Worm (Caenorhabditis elegans) whole organism, late embryonic: ENCODE measurements around the gene R02D5.9.

Experiments used
- C38D4.7 ChIP-seq: fragments of 200-800 bp; sonication (Bioruptor generic); optimal IDR thresholded peaks from 2 replicates; lab custom pipeline; 2018; ENCODE audit warnings: mild to moderate bottlenecking, missing genetic modification characterization, moderate library complexity, missing compliant biosample characterization
- F13H6.1 ChIP-seq: sonication (generic microtip); optimal IDR thresholded peaks from 2 replicates; lab custom pipeline; 2016; ENCODE audit warnings: missing genetic modification characterization, missing compliant biosample characterization
- K09A11.1 ChIP-seq: sonication (generic microtip); optimal IDR thresholded peaks from 2 replicates; lab custom pipeline; 2017; ENCODE audit warnings: antibody characterized with exemption, mild to moderate bottlenecking, missing genetic modification characterization, missing compliant biosample characterization; ENCODE audit not compliant: insufficient read depth
- Y22D7AL.16 ChIP-seq: sonication (generic microtip); optimal IDR thresholded peaks from 2 replicates; lab custom pipeline; 2016; ENCODE audit warnings: missing genetic modification characterization, missing compliant biosample characterization
- ahr-1 ChIP-seq: sonication (generic microtip); optimal IDR thresholded peaks from 2 replicates; lab custom pipeline; 2016; ENCODE audit warnings: missing genetic modification characterization, missing compliant biosample characterization
- ama-1 ChIP-seq: fragments of 150-350 bp; optimal IDR thresholded peaks from 2 replicates; lab custom pipeline; 2014
- ceh-14 ChIP-seq: sonication (generic microtip); optimal IDR thresholded peaks from 2 replicates; lab custom pipeline; 2016; ENCODE audit warnings: missing genotype, missing genetic modification characterization, missing compliant biosample characterization
- ceh-18 ChIP-seq: sonication (generic microtip); optimal IDR thresholded peaks from 2 replicates; lab custom pipeline; 2016; ENCODE audit warnings: missing genetic modification characterization, missing compliant biosample characterization
- ceh-19 ChIP-seq: fragments of 200-800 bp; sonication (Bioruptor generic); optimal IDR thresholded peaks from 2 replicates; lab custom pipeline; 2018; ENCODE audit warnings: mild to moderate bottlenecking, missing genetic modification characterization, missing compliant biosample characterization
- ceh-2 ChIP-seq: sonication (generic microtip); optimal IDR thresholded peaks from 2 replicates; lab custom pipeline; 2016; ENCODE audit warnings: missing genotype, missing genetic modification characterization, missing compliant biosample characterization
- ceh-31 ChIP-seq: sonication (generic microtip); optimal IDR thresholded peaks from 2 replicates; lab custom pipeline; 2016; ENCODE audit warnings: missing genetic modification characterization, missing compliant biosample characterization
- ceh-9 ChIP-seq: sonication (generic microtip); optimal IDR thresholded peaks from 2 replicates; lab custom pipeline; 2016; ENCODE audit warnings: mild to moderate bottlenecking, missing genetic modification characterization, inconsistent platforms, missing compliant biosample characterization
- che-1 ChIP-seq: sonication (generic microtip); optimal IDR thresholded peaks from 2 replicates; lab custom pipeline; 2016; ENCODE audit warnings: mild to moderate bottlenecking, missing genetic modification characterization, missing compliant biosample characterization
- dve-1 ChIP-seq: sonication (generic microtip); optimal IDR thresholded peaks from 2 replicates; lab custom pipeline; 2017; ENCODE audit warnings: antibody characterized with exemption, mild to moderate bottlenecking, missing genetic modification characterization, missing compliant biosample characterization
- elt-2 ChIP-seq: sonication (generic microtip); optimal IDR thresholded peaks from 2 replicates; lab custom pipeline; 2016; ENCODE audit warnings: missing genetic modification reagents, missing genetic modification characterization, missing compliant biosample characterization
- ets-4 ChIP-seq: sonication (generic microtip); optimal IDR thresholded peaks from 2 replicates; lab custom pipeline; 2016; ENCODE audit warnings: missing genetic modification characterization, missing compliant biosample characterization
- eyg-1 ChIP-seq: sonication (generic microtip); optimal IDR thresholded peaks from 2 replicates; lab custom pipeline; 2016; ENCODE audit warnings: missing genotype, missing genetic modification characterization, missing compliant biosample characterization
- fkh-6 ChIP-seq: sonication (generic microtip); optimal IDR thresholded peaks from 2 replicates; lab custom pipeline; 2016; ENCODE audit warnings: missing genetic modification characterization, missing compliant biosample characterization
- gmeb-2 ChIP-seq: sonication (generic microtip); optimal IDR thresholded peaks from 2 replicates; lab custom pipeline; 2016; ENCODE audit warnings: missing genetic modification characterization, inconsistent platforms, missing compliant biosample characterization
- hlh-15 ChIP-seq: sonication (generic microtip); optimal IDR thresholded peaks from 2 replicates; lab custom pipeline; 2016; ENCODE audit warnings: missing genetic modification characterization, missing compliant biosample characterization
- hlh-30 ChIP-seq: sonication (generic microtip); optimal IDR thresholded peaks from 2 replicates; lab custom pipeline; 2017; ENCODE audit warnings: antibody characterized with exemption, missing genetic modification characterization, missing compliant biosample characterization; ENCODE audit not compliant: insufficient read depth
- hlh-6 ChIP-seq: sonication (generic microtip); optimal IDR thresholded peaks from 2 replicates; lab custom pipeline; 2016; ENCODE audit warnings: missing genotype, missing genetic modification characterization, missing compliant biosample characterization
- hlh-8 ChIP-seq: sonication (generic microtip); optimal IDR thresholded peaks from 2 replicates; lab custom pipeline; 2016; ENCODE audit warnings: missing genotype, missing genetic modification characterization, missing compliant biosample characterization
- nhr-232 ChIP-seq: sonication (generic microtip); optimal IDR thresholded peaks from 2 replicates; lab custom pipeline; 2016; ENCODE audit warnings: missing genetic modification characterization, missing compliant biosample characterization
- npax-4 ChIP-seq: sonication (generic microtip); optimal IDR thresholded peaks from 2 replicates; lab custom pipeline; 2016; ENCODE audit warnings: missing genetic modification characterization, missing compliant biosample characterization
- pat-9 ChIP-seq: fragments of 200-800 bp; sonication (Bioruptor generic); optimal IDR thresholded peaks from 2 replicates; lab custom pipeline; 2018; ENCODE audit warnings: mild to moderate bottlenecking, missing genetic modification characterization, moderate library complexity, missing compliant biosample characterization
- pha-2 ChIP-seq: sonication (generic microtip); optimal IDR thresholded peaks from 2 replicates; lab custom pipeline; 2017; ENCODE audit warnings: mild to moderate bottlenecking, missing genetic modification characterization, missing compliant biosample characterization
- pqm-1 ChIP-seq: sonication (generic microtip); optimal IDR thresholded peaks from 2 replicates; lab custom pipeline; 2016; ENCODE audit warnings: missing genetic modification characterization, missing compliant biosample characterization
- ref-2 ChIP-seq: sonication (generic microtip); optimal IDR thresholded peaks from 2 replicates; lab custom pipeline; 2016; ENCODE audit warnings: missing genetic modification characterization, missing compliant biosample characterization
- sox-4 ChIP-seq: sonication (generic microtip); optimal IDR thresholded peaks from 2 replicates; lab custom pipeline; 2017; ENCODE audit warnings: mild to moderate bottlenecking, missing genetic modification characterization, inconsistent platforms, missing compliant biosample characterization
- tbx-7 ChIP-seq: sonication (generic microtip); optimal IDR thresholded peaks from 2 replicates; lab custom pipeline; 2016; ENCODE audit warnings: missing genotype, missing genetic modification characterization, missing compliant biosample characterization
- ttx-3 ChIP-seq: sonication (generic microtip); optimal IDR thresholded peaks from 2 replicates; lab custom pipeline; 2016; ENCODE audit warnings: missing genetic modification reagents, missing genetic modification characterization, missing compliant biosample characterization
- unc-3 ChIP-seq, 2 experiments: fragments of 200-800 bp in 1 of 2; sonication (Bioruptor generic) in 1 of 2; sonication (generic microtip) in 1 of 2; conservative IDR thresholded peaks in 1 of 2; optimal IDR thresholded peaks in 1 of 2; 2 replicates each; pipeline versions ENCODE4 v1.3.6 to Lab custom; 2016 to 2022; ENCODE audit warnings: missing compliant biosample characterization in 2 of 2, missing genetic modification characterization in 2 of 2, missing genetic modification reagents in 1 of 2
- unc-42 ChIP-seq: sonication (generic microtip); optimal IDR thresholded peaks from 2 replicates; lab custom pipeline; 2016; ENCODE audit warnings: missing genotype, missing genetic modification characterization, missing compliant biosample characterization
- unc-55 ChIP-seq: sonication (generic microtip); optimal IDR thresholded peaks from 2 replicates; lab custom pipeline; 2017; ENCODE audit warnings: missing biosample characterization, missing genetic modification reagents, missing genetic modification characterization
- unc-86 ChIP-seq: sonication (generic microtip); optimal IDR thresholded peaks from 2 replicates; lab custom pipeline; 2016; ENCODE audit warnings: missing genetic modification characterization, missing compliant biosample characterization
- ztf-16 ChIP-seq: sonication (generic microtip); optimal IDR thresholded peaks from 2 replicates; lab custom pipeline; 2017; ENCODE audit warnings: missing genetic modification characterization, missing compliant biosample characterization

Gene R02D5.9

DNA sequence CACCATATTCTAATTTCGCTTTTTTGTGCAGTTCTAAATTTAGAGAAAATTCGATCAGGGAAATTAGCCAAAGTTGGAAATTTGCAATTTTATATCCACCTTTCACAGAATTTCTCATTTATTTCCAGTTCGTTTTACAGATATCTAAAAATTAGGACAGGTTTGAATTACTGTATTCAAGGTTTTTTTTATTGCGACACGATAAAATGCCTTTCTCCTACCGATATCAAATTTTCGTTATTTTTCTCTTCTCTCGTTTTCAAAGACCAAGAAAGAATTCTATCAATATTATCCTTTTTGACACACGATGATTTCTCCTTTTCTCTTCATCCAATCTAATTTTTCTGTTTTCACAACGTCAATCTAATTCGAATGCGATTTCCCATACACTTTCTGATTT lies 35.6 kb upstream of the R02D5.9 start, which contains the start of gene C53A5.13:
C53A5.13 (plus strand) TSS at position 301 of the 400 bp plus-strand sequence.
- TF ChIP-seq hlh-30 (tag; lab: Kevin White, UChicago) (no peak), F13H6.1 (tag; lab: Kevin White, UChicago) (no peak), hlh-15 (tag; lab: Kevin White, UChicago) (no peak), ceh-2 (tag; lab: Kevin White, UChicago) (no peak), pat-9 (tag; lab: Kevin White, UChicago) (no peak), ahr-1 (tag; lab: Kevin White, UChicago) (no peak), ceh-19 (GFP tag; lab: Kevin White, UChicago) (no peak), K09A11.1 (tag; lab: Kevin White, UChicago) (no peak), unc-55 (no peak)

DNA sequence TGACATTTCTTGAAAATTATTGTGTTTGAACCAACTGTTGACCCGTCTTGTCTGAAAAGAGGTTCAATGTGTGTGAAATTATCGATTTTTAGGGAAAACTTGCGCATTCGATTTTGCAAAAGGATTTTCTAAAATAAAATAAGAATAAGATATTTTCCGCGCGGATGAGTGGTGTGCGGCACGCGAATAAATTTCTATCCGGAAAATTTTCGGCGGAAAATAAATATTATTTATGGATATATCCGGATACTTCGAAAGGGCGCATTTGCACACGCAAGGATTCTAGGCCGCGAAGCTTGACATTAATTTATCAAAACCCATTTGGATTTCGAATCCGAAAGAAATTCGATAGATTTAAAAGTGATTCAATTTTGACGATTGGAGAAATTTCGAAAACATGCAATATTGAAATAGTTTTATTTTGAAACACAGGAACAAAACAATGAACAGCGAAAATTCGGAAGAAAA lies 34.9 kb upstream of the R02D5.9 start, which contains the start of gene rike-1:
rike-1 (minus strand) TSS at position 51 of the 468 bp plus-strand sequence.
- peak; percentile 61 for TF ChIP-seq ztf-16 (tag; lab: Kevin White, UChicago)
- TF ChIP-seq ets-4 = peak; percentile 52
- TF ChIP-seq ceh-2 (tag; lab: Kevin White, UChicago) = peak; percentile 59
- TF ChIP-seq C38D4.7 (GFP tag; lab: Kevin White, UChicago) = no peak
- peak; percentile 50 for TF ChIP-seq ceh-31 (tag; lab: Kevin White, UChicago)
- TF ChIP-seq ceh-14 = peak; percentile 15
- no peak for TF ChIP-seq eyg-1 (tag; lab: Kevin White, UChicago)
- peak; percentile 49 for TF ChIP-seq unc-42

DNA sequence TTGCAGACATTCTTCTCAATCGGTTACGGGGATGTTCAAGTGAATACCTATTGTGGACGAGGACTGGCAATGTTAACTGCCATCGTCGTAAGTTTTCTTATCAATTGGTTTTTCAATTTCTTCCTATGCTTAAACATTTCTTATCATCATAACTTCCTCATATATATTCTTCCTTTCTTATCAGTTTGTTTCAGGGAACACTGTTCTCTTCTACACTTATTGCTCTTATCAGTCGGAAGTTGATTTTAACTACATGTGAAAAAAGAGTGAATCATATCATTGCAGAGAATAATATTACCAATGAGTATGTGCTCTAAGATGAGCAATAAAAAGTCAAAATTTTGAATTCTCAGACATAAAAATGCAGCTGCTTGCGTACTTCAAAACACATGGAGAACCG lies 31.2 kb upstream of the R02D5.9 start:
- no peak for TF ChIP-seq nhr-232 (tag; lab: Kevin White, UChicago)
- no peak for TF ChIP-seq ama-1 (lab: Kevin White, UChicago)
- TF ChIP-seq ref-2 (tag; lab: Kevin White, UChicago) = no peak
- TF ChIP-seq unc-3 (GFP tag; conservative IDR thresholded peaks at IDR 0.05; lab: Robert Waterston, UW) = no peak
- TF ChIP-seq unc-3 (tag; optimal IDR thresholded peaks at IDR 0.05; lab: Kevin White, UChicago) = no peak
- no peak for TF ChIP-seq pha-2 (tag; lab: Kevin White, UChicago)
- peak; percentile 96 for TF ChIP-seq elt-2
- no peak for TF ChIP-seq ets-4
- no peak for TF ChIP-seq ceh-9
- TF ChIP-seq, all 69 proteins: peak for 1

DNA sequence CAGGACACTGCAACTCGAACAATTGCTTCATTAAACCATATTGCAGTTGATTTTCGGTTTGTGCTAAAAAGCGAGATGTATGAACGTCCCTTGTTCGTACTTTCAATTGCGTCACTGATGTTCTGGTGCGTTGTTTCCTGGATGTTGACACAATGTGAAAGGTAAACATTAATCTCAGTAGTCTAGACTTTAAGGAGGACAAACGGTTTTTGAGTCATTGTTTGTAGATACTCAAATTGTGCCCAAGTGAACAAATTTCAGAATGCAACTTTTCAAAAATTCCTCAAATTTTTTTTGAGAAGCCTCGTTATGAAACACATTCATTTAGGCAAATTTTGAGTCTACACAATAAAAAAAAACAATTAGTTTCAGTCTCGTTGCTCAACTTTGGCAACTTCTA lies 30.0 kb upstream of the R02D5.9 start:
- TF ChIP-seq hlh-15 (tag; lab: Kevin White, UChicago) (no peak), pqm-1 (no peak)

DNA sequence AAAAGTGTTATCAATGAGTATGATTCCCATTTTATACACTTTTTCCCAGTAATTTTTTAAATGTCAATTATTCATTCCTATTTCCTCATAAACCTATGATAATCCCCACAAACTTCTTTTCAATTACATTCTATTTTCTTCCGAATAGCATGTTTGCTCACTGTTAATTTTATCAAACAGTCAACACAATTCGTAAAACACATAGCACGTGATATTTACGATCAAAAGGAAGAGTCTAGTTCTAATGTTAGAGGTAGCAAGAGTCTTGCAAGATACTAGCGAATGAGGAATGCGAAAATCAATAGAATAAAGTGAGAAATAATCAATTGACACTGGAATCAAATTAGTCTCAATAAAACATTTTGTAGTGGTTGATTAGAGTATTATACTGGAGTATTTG lies 28.4 kb upstream of the R02D5.9 start:
- no peak for TF ChIP-seq fkh-6 (tag; lab: Kevin White, UChicago)
- TF ChIP-seq sox-4 = no peak
- TF ChIP-seq eyg-1 (tag; lab: Kevin White, UChicago) = no peak
- TF ChIP-seq tbx-7 (tag; lab: Kevin White, UChicago) = no peak
- TF ChIP-seq hlh-6 = no peak
- TF ChIP-seq dve-1 = no peak
- no peak for TF ChIP-seq gmeb-2 (tag; lab: Kevin White, UChicago)
- TF ChIP-seq ttx-3 (tag; lab: Kevin White, UChicago) = no peak
- TF ChIP-seq unc-3 (GFP tag; conservative IDR thresholded peaks at IDR 0.05; lab: Robert Waterston, UW) = no peak
- TF ChIP-seq unc-3 (tag; optimal IDR thresholded peaks at IDR 0.05; lab: Kevin White, UChicago) = no peak
- TF ChIP-seq npax-4 (tag; lab: Kevin White, UChicago) = no peak
- no peak for TF ChIP-seq pat-9 (tag; lab: Kevin White, UChicago)

DNA sequence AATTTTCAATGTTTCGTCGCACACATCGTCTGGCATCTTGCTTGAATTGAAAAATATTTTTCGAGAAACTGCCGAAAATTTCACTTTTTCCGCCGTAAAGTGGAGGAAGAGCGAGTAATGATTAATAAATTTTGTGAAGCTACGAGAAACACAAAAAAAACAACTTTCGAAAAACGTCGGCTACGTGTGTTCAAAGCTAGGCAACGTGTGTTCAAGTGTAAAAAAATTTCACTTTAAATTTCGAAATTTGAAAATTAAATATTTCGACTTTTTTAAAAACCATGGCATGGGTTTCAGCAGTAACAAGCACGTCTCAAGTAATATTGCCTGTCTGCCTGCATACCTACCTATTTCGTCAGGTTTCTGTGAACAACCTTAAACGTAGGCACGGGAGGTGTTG lies 25.4 kb upstream of the R02D5.9 start, which contains the start of gene tag-191:
tag-191 (minus strand) TSS at position 101 of the 400 bp plus-strand sequence.
- TF ChIP-seq hlh-8 (no peak), sox-4 (no peak), ceh-18 (tag; lab: Kevin White, UChicago) (no peak), pqm-1 (no peak), fkh-6 (tag; lab: Kevin White, UChicago) (no peak), che-1 (tag; lab: Kevin White, UChicago) (no peak), ets-4 (no peak), Y22D7AL.16 (no peak), unc-86 (tag; lab: Kevin White, UChicago) (no peak)
- TF ChIP-seq, all 69 proteins: peak for 0
